Fruit fly (Drosophila melanogaster): ENCODE data around the gene Diap1.

The Diap1 gene

dm6 chr3L:16045831-16046336 is 5.0 kb downstream of the Diap1 start (continued):
- TF ChIP-seq eyg (GFP tag; optimal IDR thresholded peaks at IDR 0.05) (peak; percentile 88), E2f1 (GFP tag; IDR thresholded peaks at IDR 0.05) (peak; percentile 94), YL-1 (GFP tag; optimal IDR thresholded peaks at IDR 0.05) (peak; percentile 87), so (GFP tag; IDR thresholded peaks at IDR 0.05) (peak; percentile 92), exex (tag; optimal IDR thresholded peaks at IDR 0.05) (peak; percentile 77), CG7372 (GFP tag; IDR thresholded peaks at IDR 0.05) (peak; percentile 89), CkIIα-i1 (GFP tag; IDR thresholded peaks at IDR 0.05) (no peak), CG7963 (GFP tag; IDR thresholded peaks at IDR 0.05; ENCODE audit: partially characterized antibody) (no peak), sens (GFP tag) (peak; percentile 99), CG6854 (GFP tag; optimal IDR thresholded peaks at IDR 0.05) (peak; percentile 90), eve (GFP tag; optimal IDR thresholded peaks at IDR 0.05) (peak in 1 of 2 experiments; percentile 94), pros (GFP tag; optimal IDR thresholded peaks at IDR 0.05) (peak; percentile 48), chif (GFP tag; optimal IDR thresholded peaks at IDR 0.05) (peak; percentile 80 to 89), CG1602 (GFP tag; optimal IDR thresholded peaks at IDR 0.05) (peak; percentile 87), CG11560 (tag; IDR thresholded peaks at IDR 0.05) (peak; percentile 72; the same call in 2 of the 3 replicates), maf-S (GFP tag; optimal IDR thresholded peaks at IDR 0.05) (peak; percentile 91), Sin3A (optimal IDR thresholded peaks at IDR 0.05) (no peak), dati (GFP tag; IDR thresholded peaks at IDR 0.05) (peak; percentile 79), CG2202 (tag; optimal IDR thresholded peaks at IDR 0.05) (peak; percentile 87), CG17385 (GFP tag; optimal IDR thresholded peaks at IDR 0.05) (peak; percentile 94), CG31224 (GFP tag; IDR thresholded peaks at IDR 0.05) (peak; percentile 82), CG30020 (tag; optimal IDR thresholded peaks at IDR 0.05) (peak; percentile 53), CG12155 (GFP tag; optimal IDR thresholded peaks at IDR 0.05) (peak; percentile 93), z (GFP tag; IDR thresholded peaks at IDR 0.05) (peak; percentile 77; the same call in 2 of the 3 replicates), CG13287 (GFP tag; IDR thresholded peaks at IDR 0.05; ENCODE audit: partially characterized antibody) (no peak), ERR (GFP tag; optimal IDR thresholded peaks at IDR 0.05) (peak; percentile 83), CG11723 (GFP tag; optimal IDR thresholded peaks at IDR 0.05) (peak; percentile 87), Oli (tag; optimal IDR thresholded peaks at IDR 0.05) (peak; percentile 93), CG15479 (GFP tag; optimal IDR thresholded peaks at IDR 0.05) (no peak), CG33557 (GFP tag; optimal IDR thresholded peaks at IDR 0.05) (peak; percentile 93), MESR4 (GFP tag; optimal IDR thresholded peaks at IDR 0.05) (no peak), CG4730 (GFP tag; IDR thresholded peaks at IDR 0.05) (peak; percentile 87), scrt (GFP tag; optimal IDR thresholded peaks at IDR 0.05) (peak; percentile 91), CoRest (tag; optimal IDR thresholded peaks at IDR 0.05) (peak; percentile 95), Jarid2 (GFP tag; optimal IDR thresholded peaks at IDR 0.05) (peak; percentile 41), NfI (GFP tag; optimal IDR thresholded peaks at IDR 0.05) (peak; percentile 91), CG42726 (GFP tag; IDR thresholded peaks at IDR 0.05; ENCODE audit: partially characterized antibody) (no peak), CG14860 (GFP tag; IDR thresholded peaks at IDR 0.05; ENCODE audit: partially characterized antibody) (no peak), Max (GFP tag; optimal IDR thresholded peaks at IDR 0.05) (peak; percentile 87), disco-r (GFP tag; optimal IDR thresholded peaks at IDR 0.05) (peak; percentile 78), CG18262 (tag; optimal IDR thresholded peaks at IDR 0.05) (peak; percentile 95), CG7928 (GFP tag; optimal IDR thresholded peaks at IDR 0.05) (peak; percentile 61), odd (GFP tag; optimal IDR thresholded peaks at IDR 0.05) (peak; percentile 91), CG18476 (GFP tag; optimal IDR thresholded peaks at IDR 0.05) (peak; percentile 93), Atf6 (GFP tag; IDR thresholded peaks at IDR 0.05) (peak; percentile 96), Bdp1 (GFP tag; optimal IDR thresholded peaks at IDR 0.05) (peak; percentile 84), Drgx (GFP tag; IDR thresholded peaks at IDR 0.05) (peak; percentile 97), CG12219 (GFP tag; optimal IDR thresholded peaks at IDR 0.05) (peak; percentile 94), Dip3 (GFP tag; optimal IDR thresholded peaks at IDR 0.05) (peak; percentile 88), Bgb (GFP tag; IDR thresholded peaks at IDR 0.05; ENCODE audit: partially characterized antibody) (no peak)
